Fruit fly (Drosophila melanogaster): ENCODE data around the gene SerRS.

DNA sequence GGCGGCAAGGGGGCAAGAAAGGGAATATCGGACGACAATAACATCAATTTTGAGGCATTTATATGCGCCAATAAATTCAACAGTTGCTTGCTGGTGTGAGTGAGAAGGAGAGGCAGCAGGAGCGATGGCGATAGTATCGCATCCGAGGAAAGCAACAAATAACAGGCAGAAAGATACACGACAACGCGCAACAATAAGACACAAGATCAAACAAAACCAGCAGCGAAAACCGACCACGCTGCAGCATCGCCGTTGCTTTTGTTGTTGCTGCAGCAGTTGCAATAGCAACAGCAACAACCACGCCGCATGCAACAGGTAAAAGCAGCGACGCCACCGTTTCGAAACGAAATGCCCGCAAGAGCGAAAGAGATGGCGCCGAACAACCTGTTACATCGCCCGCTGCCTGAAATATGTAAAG lies 36.7 kb downstream of the SerRS start:
- TF ChIP-seq psq (optimal IDR thresholded peaks at IDR 0.05) (no peak), Dll (optimal IDR thresholded peaks at IDR 0.05) (no peak), usp (GFP tag; optimal IDR thresholded peaks at IDR 0.05) (no peak)
